Fruit fly (Drosophila melanogaster) Kc167 (cell line): ENCODE results near the gene CG13733.

Experiments
- Myc ChIP-seq: fragments of >200 bp; optimal IDR thresholded peaks from 2 replicates; lab custom pipeline; 2017; ENCODE audit warnings: missing external identifiers
- Sin3A ChIP-seq: fragments of >200 bp; optimal IDR thresholded peaks from 2 replicates; lab custom pipeline; 2018; ENCODE audit warnings: missing external identifiers
- h ChIP-seq: fragments of >200 bp; optimal IDR thresholded peaks from 3 replicates; lab custom pipeline; 2018; ENCODE audit warnings: missing external identifiers
- insv ChIP-seq: fragments of >200 bp; optimal IDR thresholded peaks from 3 replicates; lab custom pipeline; 2018; ENCODE audit warnings: missing external identifiers
- psq ChIP-seq: fragments of >200 bp; optimal IDR thresholded peaks from 2 replicates; lab custom pipeline; 2017; ENCODE audit warnings: missing external identifiers
- ttk ChIP-seq: sonication (Bioruptor generic); optimal IDR thresholded peaks from 2 replicates; lab custom pipeline; 2017; ENCODE audit warnings: missing external identifiers

Gene CG13733

DNA sequence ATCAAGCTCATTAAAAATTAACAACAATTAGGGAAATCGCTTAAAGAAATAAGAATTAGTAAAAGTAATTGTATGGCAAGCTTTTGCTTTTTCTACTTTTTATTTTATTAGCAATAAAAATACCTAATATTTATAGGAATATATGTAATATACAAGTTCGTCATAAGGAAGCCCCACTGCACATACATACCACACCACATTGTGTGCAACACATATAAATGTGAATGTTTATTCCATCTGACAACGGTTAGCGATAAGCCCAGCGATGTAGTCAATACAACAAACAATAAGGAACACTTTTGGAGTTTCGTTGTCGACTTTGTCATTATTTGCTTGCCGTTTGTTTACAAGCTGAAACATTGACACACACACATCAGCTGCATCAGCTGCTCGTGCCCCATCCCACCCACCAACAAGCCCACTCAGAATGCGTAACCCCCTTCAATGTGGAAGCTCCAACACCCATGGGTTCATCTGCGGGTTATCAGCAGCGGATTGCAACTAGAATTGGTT, 6.6 kb upstream of the CG13733 start:
- no peak for TF ChIP-seq Sin3A
- TF ChIP-seq insv (lab: Kevin White, UChicago) = no peak

DNA sequence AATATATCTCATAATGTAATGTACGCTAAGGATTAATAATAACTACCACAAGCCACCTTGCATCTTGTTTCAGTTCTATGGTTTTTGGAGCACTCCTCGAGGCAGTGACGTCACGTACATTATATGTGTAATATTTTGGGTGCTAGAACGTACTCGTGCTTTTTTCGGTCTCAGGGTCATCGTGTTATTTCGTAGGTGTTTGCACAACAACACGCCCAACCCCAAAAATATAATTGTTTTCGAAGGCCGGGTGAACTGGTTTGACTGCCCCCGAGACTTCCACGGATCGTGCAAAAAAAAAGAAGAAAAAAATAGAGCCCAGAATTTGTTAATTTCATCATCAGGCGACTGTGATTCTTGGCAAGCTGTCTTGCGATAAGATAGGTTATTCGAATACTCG, 2.2 kb downstream of the CG13733 start:
- TF ChIP-seq Sin3A (no peak), psq (no peak), h (lab: Kevin White, UChicago) (no peak), Myc (lab: Kevin White, UChicago) (no peak), ttk (lab: Kevin White, UChicago) (no peak), insv (lab: Kevin White, UChicago) (no peak)

DNA sequence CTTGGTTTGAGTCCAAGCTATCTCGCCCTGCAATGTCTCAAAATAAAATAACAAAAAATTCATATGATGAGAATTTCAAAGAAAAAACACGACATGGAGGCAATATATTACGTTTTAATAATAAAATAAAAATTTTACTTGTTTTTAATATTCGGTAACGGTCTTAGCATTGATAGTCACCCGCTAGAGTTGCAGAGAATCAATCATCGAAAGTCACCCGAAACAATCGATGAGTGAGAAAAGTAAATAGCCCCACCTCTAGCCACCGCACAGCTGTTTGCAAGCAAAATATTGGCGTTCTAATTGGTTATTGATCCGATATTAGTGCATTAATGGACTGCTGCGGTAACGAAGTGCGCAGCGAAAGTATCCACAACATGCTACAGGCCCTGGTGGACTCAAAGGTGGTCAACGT, 2.7 kb downstream of the CG13733 start, which contains the start of gene CG34250:
Gene CG34250 (plus strand): TSS at position 244 of the 415 bp plus-strand sequence.
- TF ChIP-seq Myc (lab: Kevin White, UChicago) = no peak
- TF ChIP-seq h (lab: Kevin White, UChicago) = no peak
- TF ChIP-seq insv (lab: Kevin White, UChicago) = no peak
- TF ChIP-seq Sin3A = no peak

DNA sequence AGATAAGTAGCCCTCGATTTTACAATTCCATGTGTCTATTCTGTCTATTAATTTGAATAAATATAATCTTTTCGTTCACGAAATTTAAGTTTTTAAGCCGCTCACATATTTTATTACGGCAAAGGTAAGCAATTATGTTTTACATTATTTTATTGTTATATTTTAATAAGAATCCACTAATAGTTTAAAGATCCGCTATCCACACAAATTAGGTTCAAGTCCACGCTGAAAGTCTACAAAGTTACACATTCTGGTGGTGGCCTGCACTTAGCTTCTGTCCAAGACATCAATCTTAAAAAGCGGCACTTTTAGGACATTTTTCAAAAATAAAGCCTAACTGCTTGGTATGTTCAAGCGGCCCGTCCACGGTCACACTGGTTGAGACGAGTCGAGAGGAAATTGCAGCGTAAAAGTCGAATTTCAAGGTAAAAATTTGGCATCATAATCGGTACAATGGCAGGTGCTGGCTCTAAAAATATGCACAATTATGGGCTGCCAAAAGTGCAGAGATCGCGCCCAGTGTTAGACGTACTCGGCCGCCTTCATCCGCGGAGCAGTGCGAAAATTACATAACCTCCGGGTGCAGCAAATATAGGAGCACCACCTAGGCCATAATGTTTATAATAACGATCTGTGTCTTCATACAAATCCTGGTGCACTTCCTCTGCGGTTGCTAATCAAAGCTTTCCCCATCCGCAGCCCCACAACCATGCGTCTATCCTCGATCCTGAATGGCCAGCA, 3.8 kb downstream of the CG13733 start, which contains the start of the genes UQCR-Q and CG46525:
Gene UQCR-Q (plus strand): TSS at position 51 of the 741 bp plus-strand sequence.
Gene CG46525 (plus strand): TSS at position 510 of the 741 bp plus-strand sequence.
- TF ChIP-seq Myc (lab: Kevin White, UChicago) (no peak), ttk (lab: Kevin White, UChicago) (no peak), insv (lab: Kevin White, UChicago) (no peak), h (lab: Kevin White, UChicago) (no peak), Sin3A (no peak), psq (no peak)

DNA sequence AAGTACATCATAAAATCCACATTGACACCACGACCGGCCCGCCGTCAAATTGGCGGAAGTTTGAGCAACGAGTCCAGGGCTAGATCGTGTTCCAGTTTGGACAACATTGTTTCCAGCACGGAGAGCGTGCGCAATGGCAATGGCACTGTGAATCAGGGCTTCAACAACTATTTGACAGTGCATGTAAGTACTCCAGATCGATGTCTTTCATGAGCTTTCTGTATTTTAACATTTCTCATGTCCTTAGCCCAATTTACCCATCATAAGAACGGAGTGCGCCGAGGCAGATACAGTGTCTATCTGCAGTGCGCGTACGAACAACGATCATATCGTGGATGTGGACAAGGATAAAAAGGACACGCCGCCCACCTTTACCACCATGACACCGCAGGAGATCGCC, 4.8 kb downstream of the CG13733 start:
- no peak for TF ChIP-seq insv (lab: Kevin White, UChicago)
- TF ChIP-seq h (lab: Kevin White, UChicago) = no peak
- no peak for TF ChIP-seq psq
- TF ChIP-seq Sin3A = no peak
- no peak for TF ChIP-seq ttk (lab: Kevin White, UChicago)
- TF ChIP-seq Myc (lab: Kevin White, UChicago) = no peak

DNA sequence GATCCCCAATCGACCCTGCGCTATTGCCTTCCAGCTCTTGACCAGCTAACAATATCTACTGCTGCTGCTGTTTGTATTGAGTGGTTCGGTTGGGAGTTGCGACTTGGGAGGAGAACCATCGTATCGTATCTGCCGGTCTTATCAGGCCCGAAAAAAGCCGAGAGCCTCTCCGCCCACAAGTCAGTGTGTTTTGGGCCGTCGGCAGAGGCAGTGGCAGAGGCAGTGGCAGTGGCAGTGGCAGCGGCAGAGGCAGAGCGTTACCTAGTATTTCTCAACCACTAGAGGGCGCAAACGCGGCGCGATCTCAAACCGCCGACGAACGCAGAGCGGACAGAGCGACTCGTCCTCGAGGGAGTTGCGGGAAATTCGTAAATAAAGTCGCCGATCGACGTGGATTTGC, 8.6 kb downstream of the CG13733 start, which contains the start of gene SecCl:
Gene SecCl (plus strand): TSS at position 18 of the 400 bp plus-strand sequence.
- TF ChIP-seq psq (no peak), h (lab: Kevin White, UChicago) (no peak), ttk (lab: Kevin White, UChicago) (no peak), Myc (lab: Kevin White, UChicago) (no peak), Sin3A (no peak), insv (lab: Kevin White, UChicago) (no peak)

DNA sequence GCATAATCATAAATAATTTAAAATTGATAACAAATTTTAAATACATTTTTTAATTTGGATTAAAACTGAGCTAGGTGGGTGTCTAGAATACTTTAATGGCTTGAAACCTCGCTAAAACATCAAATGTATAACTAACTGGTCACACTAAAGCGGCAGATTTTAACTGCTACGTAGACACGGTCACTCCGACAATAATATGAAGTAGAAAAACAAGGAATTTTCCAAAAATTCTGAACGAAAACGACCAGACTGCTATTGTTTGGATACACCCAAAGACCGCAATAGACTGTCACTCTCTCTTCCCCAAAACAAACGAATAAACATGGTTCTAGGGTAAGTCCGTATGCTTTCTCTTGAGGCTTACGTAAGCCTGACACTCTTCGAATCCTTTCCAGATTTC, 12.9 kb downstream of the CG13733 start, which contains the start of gene QIL1:
Gene QIL1 (plus strand): TSS at position 142 of the 400 bp plus-strand sequence.
- TF ChIP-seq insv (lab: Kevin White, UChicago) = no peak
- TF ChIP-seq ttk (lab: Kevin White, UChicago) = no peak
- TF ChIP-seq Sin3A = no peak
- no peak for TF ChIP-seq h (lab: Kevin White, UChicago)
- TF ChIP-seq psq = no peak
- no peak for TF ChIP-seq Myc (lab: Kevin White, UChicago)

DNA sequence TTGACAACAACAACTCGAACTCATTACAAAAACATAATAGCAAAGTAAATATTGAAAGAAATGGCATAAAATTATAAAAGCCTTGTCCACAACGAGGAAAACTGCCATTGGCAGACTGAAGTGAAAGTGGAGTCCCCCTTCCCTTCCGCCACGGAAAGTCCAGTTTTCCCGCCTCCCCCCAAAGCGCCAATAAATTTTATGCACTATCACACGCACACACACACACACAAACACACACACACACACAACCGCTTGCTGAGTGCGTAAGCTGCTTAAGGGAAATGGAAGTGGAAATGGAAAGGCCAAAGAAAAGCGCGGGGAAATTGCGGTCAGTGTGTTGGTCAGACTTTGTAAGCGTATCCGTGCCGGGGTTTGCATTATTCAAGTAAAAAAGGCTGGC, 16.3 kb downstream of the CG13733 start:
- no peak for TF ChIP-seq Myc (lab: Kevin White, UChicago)
- no peak for TF ChIP-seq Sin3A
- TF ChIP-seq ttk (lab: Kevin White, UChicago) = no peak
- TF ChIP-seq psq = no peak
- TF ChIP-seq insv (lab: Kevin White, UChicago) = no peak
- TF ChIP-seq h (lab: Kevin White, UChicago) = no peak

DNA sequence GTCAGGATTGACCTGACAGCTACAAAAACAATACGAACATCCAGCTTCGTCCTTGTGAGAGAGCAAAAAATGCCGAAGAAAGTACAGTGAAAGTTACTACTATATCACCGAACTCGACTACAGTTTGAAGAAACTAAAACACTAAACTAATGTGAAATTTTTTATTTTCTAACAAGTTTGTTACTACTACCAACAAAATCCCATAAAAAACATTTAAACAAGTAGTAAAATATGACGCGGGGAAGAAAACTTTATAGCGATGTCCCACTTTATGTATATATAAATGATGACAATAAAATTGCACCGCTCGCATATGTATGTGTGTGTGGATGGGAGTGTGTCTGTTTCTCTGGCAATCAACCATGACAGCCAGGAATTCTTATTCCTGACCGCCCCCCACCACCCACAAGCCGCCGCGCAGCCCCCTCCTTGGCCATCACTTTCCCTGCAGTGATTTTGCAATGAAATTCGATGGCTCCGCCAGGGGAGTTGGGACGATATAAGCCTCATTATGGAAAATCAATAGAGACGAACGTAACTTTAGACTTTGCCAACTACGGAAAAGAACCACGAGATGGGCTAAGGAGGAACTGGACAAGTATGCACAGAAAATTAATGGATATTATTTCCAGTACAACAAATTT, 17.2 kb downstream of the CG13733 start:
- TF ChIP-seq Myc (lab: Kevin White, UChicago) (no peak), h (lab: Kevin White, UChicago) (no peak), ttk (lab: Kevin White, UChicago) (no peak), insv (lab: Kevin White, UChicago) (no peak), psq (no peak), Sin3A (no peak)

DNA sequence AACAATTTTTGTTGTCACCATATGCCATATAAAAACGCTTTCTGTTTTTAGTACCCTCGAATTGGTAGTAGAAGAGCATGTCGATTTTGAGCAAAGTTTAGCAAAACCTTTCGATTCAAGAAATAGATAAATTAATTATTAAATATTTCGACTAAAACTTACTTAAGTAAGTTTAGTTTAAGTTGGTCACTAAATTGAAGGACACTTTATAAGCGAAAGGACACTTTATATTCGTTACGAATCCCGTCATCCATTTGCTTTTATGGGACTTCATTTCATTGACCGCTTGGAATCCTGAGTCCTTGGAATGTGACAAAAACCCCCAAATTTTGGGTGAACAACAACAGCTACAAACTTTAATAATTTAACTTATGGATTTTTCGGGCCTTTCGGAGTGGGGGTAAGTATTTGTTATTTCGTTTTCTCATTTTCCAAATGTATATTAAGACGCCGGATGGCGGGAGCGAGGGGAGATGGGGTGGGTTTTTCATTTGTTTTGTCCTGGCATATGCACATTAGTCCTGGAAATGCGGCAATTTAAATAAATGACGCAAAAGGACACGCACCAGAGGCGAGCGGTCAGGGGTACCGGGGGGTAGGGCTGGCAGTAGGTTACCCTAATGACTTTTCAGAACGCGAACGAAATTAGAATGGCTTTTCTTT, 19.7 kb downstream of the CG13733 start:
- TF ChIP-seq Sin3A (no peak), ttk (lab: Kevin White, UChicago) (no peak), Myc (lab: Kevin White, UChicago) (no peak), h (lab: Kevin White, UChicago) (no peak), psq (no peak), insv (lab: Kevin White, UChicago) (no peak)

DNA sequence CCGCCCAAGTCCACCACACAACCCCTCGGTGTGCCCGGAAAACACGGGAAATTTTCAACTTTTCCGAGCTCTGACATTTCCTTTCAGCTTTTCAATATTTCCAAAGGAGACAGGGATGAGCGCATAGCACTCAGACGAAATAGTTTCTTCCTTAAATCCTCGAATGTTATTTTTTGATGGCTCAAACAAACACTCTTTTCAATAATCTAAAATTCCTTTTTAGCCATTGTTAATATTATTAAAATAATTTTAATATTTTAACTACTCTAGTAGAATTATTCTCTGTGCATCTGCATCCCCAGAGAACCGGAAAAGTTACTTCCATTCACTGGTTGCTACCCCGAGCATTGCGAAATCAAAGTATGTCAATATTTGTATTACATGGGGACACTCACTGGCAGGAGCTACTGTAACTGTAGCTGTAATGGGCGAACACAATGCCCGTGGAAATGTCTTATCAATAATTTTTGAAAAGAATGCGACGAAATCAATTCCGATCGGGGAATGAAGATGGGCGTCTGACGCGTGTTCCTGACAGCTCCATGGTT, 21.0 kb downstream of the CG13733 start:
- TF ChIP-seq psq = no peak
- no peak for TF ChIP-seq Myc (lab: Kevin White, UChicago)
- TF ChIP-seq ttk (lab: Kevin White, UChicago) = no peak
- no peak for TF ChIP-seq insv (lab: Kevin White, UChicago)
- no peak for TF ChIP-seq h (lab: Kevin White, UChicago)
- TF ChIP-seq Sin3A = no peak
